Worm (Caenorhabditis elegans) whole organism, midembryonic: Measurements from ENCODE around the gene spp-24.

ENCODE experiments used
- T22C8.4 ChIP-seq: fragments of 200-800 bp; sonication (Bioruptor generic); IDR thresholded peaks from 2 replicates; pipeline ENCODE4 v1.3.6; 2022; ENCODE audit warnings: missing genetic modification characterization, missing compliant biosample characterization
- cog-1 ChIP-seq: sonication (generic microtip); optimal IDR thresholded peaks from 2 replicates; lab custom pipeline; 2016; ENCODE audit warnings: missing genetic modification characterization, missing compliant biosample characterization
- flt-1 ChIP-seq: fragments of 200-800 bp; sonication (Bioruptor generic); IDR thresholded peaks from 2 replicates; pipeline ENCODE4 v1.3.6; 2022; ENCODE audit warnings: missing genetic modification characterization, missing compliant biosample characterization
- klf-2 ChIP-seq: fragments of 200-800 bp; sonication (Bioruptor generic); conservative IDR thresholded peaks from 2 replicates; pipeline ENCODE4 v1.3.6; 2022; ENCODE audit warnings: missing genetic modification reagents, missing genetic modification characterization, missing compliant biosample characterization
- med-1 ChIP-seq: sonication (generic microtip); optimal IDR thresholded peaks from 2 replicates; lab custom pipeline; 2017; ENCODE audit warnings: missing genetic modification characterization, mild to moderate bottlenecking, missing compliant biosample characterization, antibody characterized with exemption, missing genetic modification reagents; ENCODE audit not compliant: insufficient read depth
- ref-1 ChIP-seq: fragments of 200-800 bp; sonication (Bioruptor generic); conservative IDR thresholded peaks from 2 replicates; pipeline ENCODE4 v1.3.6; 2022; ENCODE audit warnings: missing genetic modification reagents, missing genetic modification characterization, missing compliant biosample characterization
- tab-1 ChIP-seq: fragments of 200-800 bp; sonication (Bioruptor generic); IDR thresholded peaks from 2 replicates; pipeline ENCODE4 v1.3.6; 2022; ENCODE audit warnings: missing genetic modification characterization, missing compliant biosample characterization
- ztf-23 ChIP-seq: fragments of 200-800 bp; sonication (Bioruptor generic); IDR thresholded peaks from 2 replicates; pipeline ENCODE4 v1.3.6; 2022; ENCODE audit warnings: missing genetic modification reagents, missing genetic modification characterization, missing compliant biosample characterization
- ztf-29 ChIP-seq: fragments of 200-800 bp; sonication (Bioruptor generic); IDR thresholded peaks from 2 replicates; pipeline ENCODE4 v1.3.6; 2022; ENCODE audit warnings: missing genetic modification reagents, missing genetic modification characterization, missing compliant biosample characterization

spp-24 gene

DNA sequence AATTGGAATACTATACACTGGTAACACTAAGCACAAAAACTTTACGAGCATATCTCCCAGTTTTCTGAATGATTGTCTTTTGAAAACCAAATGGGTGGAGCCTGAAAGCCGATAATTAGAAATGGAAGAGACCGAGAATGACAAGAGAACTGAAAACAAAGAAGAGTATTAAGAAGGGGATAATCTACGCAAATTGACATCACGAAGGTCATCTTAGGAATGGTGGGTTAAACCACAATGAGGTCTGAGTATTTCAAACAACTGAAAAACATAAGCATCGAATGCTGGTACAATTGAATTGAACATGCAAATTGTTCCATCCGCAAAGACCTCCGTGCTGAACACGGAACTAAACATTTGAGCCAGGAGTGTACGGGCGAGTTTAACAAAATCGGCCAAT, at the start of gene spp-24:
Gene spp-24, minus strand, starts transcription at position 101 of the 400 bp plus-strand sequence.
- TF ChIP-seq cog-1 (no peak), tab-1 (GFP tag; lab: Robert Waterston, UW) (no peak), ztf-23 (no peak), T22C8.4 (GFP tag; lab: Robert Waterston, UW) (no peak)

- no peak for TF ChIP-seq T22C8.4 (GFP tag; lab: Robert Waterston, UW)
- no peak for TF ChIP-seq ref-1 (GFP tag; lab: Robert Waterston, UW)
- no peak for TF ChIP-seq flt-1
- no peak for TF ChIP-seq med-1
- no peak for TF ChIP-seq tab-1 (GFP tag; lab: Robert Waterston, UW)
- TF ChIP-seq ztf-29 (GFP tag; lab: Robert Waterston, UW), result no peak
- TF ChIP-seq klf-2 (GFP tag; lab: Robert Waterston, UW), result no peak
- TF ChIP-seq ztf-23, result no peak
- TF ChIP-seq cog-1, result no peak
Observed at ce11 chrII:87937-88336, 48.6 kb upstream of the spp-24 start.

DNA sequence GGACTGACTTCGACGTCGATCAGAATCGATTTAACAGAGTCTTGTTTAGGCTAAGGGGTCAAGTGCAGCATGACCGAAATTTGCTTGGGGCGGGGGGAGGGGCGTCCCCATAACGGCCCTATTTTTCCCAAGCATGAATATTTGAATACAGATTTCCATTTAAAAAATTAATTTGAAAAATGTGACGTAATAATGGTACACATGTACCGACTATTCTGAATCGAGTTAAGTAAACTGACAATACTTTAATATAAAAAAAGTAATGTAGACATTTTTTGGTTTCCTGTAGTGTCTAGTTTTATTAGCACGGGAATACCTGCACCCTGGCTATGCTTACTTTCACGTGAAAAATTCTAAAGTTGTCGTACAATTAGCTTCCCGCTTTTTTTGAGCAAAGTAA, 47.5 kb upstream of the spp-24 start:
- TF ChIP-seq T22C8.4 (GFP tag; lab: Robert Waterston, UW) (no peak), tab-1 (GFP tag; lab: Robert Waterston, UW) (no peak), med-1 (no peak), ztf-29 (GFP tag; lab: Robert Waterston, UW) (no peak)

ce11 chrII:84134-84533, 44.8 kb upstream of the spp-24 start, which contains the start of gene C50D2.6:
Gene C50D2.6, plus strand, starts transcription at chrII:84434.
- no peak for TF ChIP-seq ztf-29 (GFP tag; lab: Robert Waterston, UW)

- TF ChIP-seq flt-1, result no peak
- TF ChIP-seq tab-1 (GFP tag; lab: Robert Waterston, UW), result no peak
- no peak for TF ChIP-seq ref-1 (GFP tag; lab: Robert Waterston, UW)
- no peak for TF ChIP-seq med-1
- no peak for TF ChIP-seq ztf-23
Observed at ce11 chrII:79166-79565, 39.8 kb upstream of the spp-24 start, which contains the start of gene C23H3.9. Gene C23H3.9, minus strand, starts transcription at chrII:79266.

ce11 chrII:76662-77061, 37.3 kb upstream of the spp-24 start:
- no peak for TF ChIP-seq ztf-23
- TF ChIP-seq tab-1 (GFP tag; lab: Robert Waterston, UW), result no peak
- no peak for TF ChIP-seq flt-1
- no peak for TF ChIP-seq cog-1
- no peak for TF ChIP-seq ztf-29 (GFP tag; lab: Robert Waterston, UW)
- no peak for TF ChIP-seq med-1
- no peak for TF ChIP-seq ref-1 (GFP tag; lab: Robert Waterston, UW)
- TF ChIP-seq klf-2 (GFP tag; lab: Robert Waterston, UW), result no peak
- TF ChIP-seq T22C8.4 (GFP tag; lab: Robert Waterston, UW), result no peak

DNA sequence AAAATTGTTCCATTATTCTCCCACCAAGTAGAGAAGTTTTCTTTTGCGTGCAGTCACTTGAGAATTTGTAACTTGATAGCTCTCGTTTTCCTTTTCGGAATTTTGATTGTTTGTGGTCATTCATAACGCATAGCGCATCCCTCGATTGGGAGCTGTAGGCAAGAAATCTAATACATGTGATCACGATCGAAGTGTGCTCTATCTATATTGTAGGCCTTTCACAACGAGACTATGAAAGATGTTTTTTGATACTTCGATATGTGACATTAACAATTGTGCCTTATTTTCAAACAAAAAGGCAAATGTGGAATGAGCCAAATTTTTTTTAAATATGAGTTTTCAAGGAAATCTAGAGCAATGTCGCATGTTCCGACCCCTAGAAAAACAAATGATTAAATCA, 36.5 kb upstream of the spp-24 start:
- TF ChIP-seq ztf-23 (no peak), med-1 (no peak), cog-1 (no peak), ztf-29 (GFP tag; lab: Robert Waterston, UW) (no peak), tab-1 (GFP tag; lab: Robert Waterston, UW) (no peak), T22C8.4 (GFP tag; lab: Robert Waterston, UW) (no peak), klf-2 (GFP tag; lab: Robert Waterston, UW) (no peak), flt-1 (no peak), ref-1 (GFP tag; lab: Robert Waterston, UW) (no peak)

ce11 chrII:73892-74291, 34.6 kb upstream of the spp-24 start:
- TF ChIP-seq ztf-23 (no peak), med-1 (no peak), tab-1 (GFP tag; lab: Robert Waterston, UW) (no peak), ztf-29 (GFP tag; lab: Robert Waterston, UW) (no peak), ref-1 (GFP tag; lab: Robert Waterston, UW) (no peak), cog-1 (no peak), T22C8.4 (GFP tag; lab: Robert Waterston, UW) (no peak), klf-2 (GFP tag; lab: Robert Waterston, UW) (no peak), flt-1 (no peak)

DNA sequence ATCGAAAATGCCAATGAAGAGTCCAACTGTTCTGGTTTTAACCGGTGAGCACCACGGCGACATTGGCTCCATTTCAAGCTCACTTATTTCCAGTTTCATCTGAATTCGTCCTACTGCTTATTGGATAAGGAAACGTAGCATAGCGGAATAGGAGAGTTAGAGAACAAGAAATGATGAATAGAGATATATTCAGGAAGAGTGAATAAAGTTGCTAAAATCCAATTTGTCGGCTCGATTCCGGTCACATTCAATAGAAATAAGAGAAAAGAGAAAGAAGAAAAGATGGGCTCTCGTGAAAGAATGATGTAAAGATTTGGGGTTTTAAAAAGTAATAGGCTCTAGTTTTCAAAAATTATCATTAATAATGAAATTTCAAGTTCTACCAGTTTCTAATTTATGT, 34.0 kb upstream of the spp-24 start:
- TF ChIP-seq T22C8.4 (GFP tag; lab: Robert Waterston, UW) (no peak), klf-2 (GFP tag; lab: Robert Waterston, UW) (no peak), ztf-23 (no peak), med-1 (no peak), ztf-29 (GFP tag; lab: Robert Waterston, UW) (no peak), cog-1 (no peak), flt-1 (no peak), ref-1 (GFP tag; lab: Robert Waterston, UW) (no peak), tab-1 (GFP tag; lab: Robert Waterston, UW) (no peak)

DNA sequence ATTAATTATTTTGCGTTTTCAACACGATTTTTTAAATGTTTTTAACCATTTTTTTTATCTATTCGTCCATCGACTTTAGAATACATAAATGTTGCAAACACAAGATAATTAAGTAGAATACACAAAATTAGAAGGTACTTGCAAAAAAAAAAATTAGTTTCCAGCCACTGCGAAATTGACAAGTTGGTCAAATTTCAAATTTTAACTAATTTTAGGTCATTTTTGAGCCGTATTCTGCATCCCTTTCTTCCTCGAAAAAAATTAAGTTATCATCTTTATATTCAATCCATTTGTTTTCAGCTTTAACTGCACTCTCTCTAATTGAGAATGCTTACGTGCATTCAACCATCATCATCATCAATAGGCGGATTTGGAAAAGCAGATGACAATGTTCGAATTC, 30.0 kb upstream of the spp-24 start, which contains the start of gene egl-26:
Gene egl-26, plus strand, starts transcription at position 301 of the 400 bp plus-strand sequence.
- TF ChIP-seq cog-1 (no peak), T22C8.4 (GFP tag; lab: Robert Waterston, UW) (no peak), klf-2 (GFP tag; lab: Robert Waterston, UW) (no peak), ztf-23 (no peak), flt-1 (no peak), med-1 (no peak), tab-1 (GFP tag; lab: Robert Waterston, UW) (no peak), ztf-29 (GFP tag; lab: Robert Waterston, UW) (no peak), ref-1 (GFP tag; lab: Robert Waterston, UW) (no peak)

DNA sequence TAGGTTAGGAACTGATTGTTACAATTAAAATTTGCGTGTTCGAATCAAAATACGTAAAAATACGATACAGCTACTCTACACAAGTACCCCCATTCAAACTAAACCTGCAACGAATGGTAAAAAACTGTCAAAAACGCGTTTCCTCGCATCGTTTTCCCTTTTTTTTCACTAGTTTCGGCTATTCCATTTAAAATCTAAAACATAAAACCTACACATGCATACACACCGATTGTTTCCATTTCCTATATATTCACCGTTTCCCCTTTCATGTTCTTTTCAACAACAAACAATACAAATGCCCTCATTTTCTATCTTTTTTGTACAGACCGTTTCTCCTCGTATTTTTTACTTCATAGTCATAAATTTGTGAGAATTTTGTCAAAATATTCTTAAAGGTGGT, 29.4 kb upstream of the spp-24 start:
- TF ChIP-seq med-1 (no peak), flt-1 (no peak), T22C8.4 (GFP tag; lab: Robert Waterston, UW) (no peak), tab-1 (GFP tag; lab: Robert Waterston, UW) (no peak), cog-1 (no peak), ztf-23 (no peak)
